Worm (Caenorhabditis elegans): ENCODE results near the gene Y94H6A.3.
A peak's percentile ranks its signal among the peaks of the same experiment; 100 is the strongest.

Gene Y94H6A.3

ce11 chrIV:2676281-2676680, at the start of gene Y94H6A.3:
Y94H6A.3 (plus strand) TSS chrIV:2676512.
- TF ChIP-seq W03F9.2 (tag; optimal IDR thresholded peaks at IDR 0.05) (peak; percentile 75), dao-5 (tag; optimal IDR thresholded peaks at IDR 0.05) (no peak)

ce11 chrIV:2628171-2628570, 48.1 kb upstream of the Y94H6A.3 start, which contains the start of gene ngn-1:
ngn-1 (minus strand) TSS chrIV:2628271.
- TF ChIP-seq dao-5 (tag; optimal IDR thresholded peaks at IDR 0.05) (no peak), him-1 (tag; optimal IDR thresholded peaks at IDR 0.05) (no peak), W03F9.2 (tag; optimal IDR thresholded peaks at IDR 0.05) (no peak)

ce11 chrIV:2630145-2630544, 46.2 kb upstream of the Y94H6A.3 start:
- TF ChIP-seq W03F9.2 (tag; optimal IDR thresholded peaks at IDR 0.05): no peak
- no peak for TF ChIP-seq dao-5 (tag; optimal IDR thresholded peaks at IDR 0.05)
- no peak for TF ChIP-seq him-1 (tag; optimal IDR thresholded peaks at IDR 0.05)

- TF ChIP-seq him-1 (tag; optimal IDR thresholded peaks at IDR 0.05) (no peak), W03F9.2 (tag; optimal IDR thresholded peaks at IDR 0.05) (no peak), dao-5 (tag; optimal IDR thresholded peaks at IDR 0.05) (no peak)
Measured at ce11 chrIV:2634992-2635391, 41.3 kb upstream of the Y94H6A.3 start.

- TF ChIP-seq dao-5 (tag; optimal IDR thresholded peaks at IDR 0.05): no peak
Measured at ce11 chrIV:2639666-2640273, 36.5 kb upstream of the Y94H6A.3 start.

ce11 chrIV:2640950-2641349, 35.4 kb upstream of the Y94H6A.3 start, which contains the start of the genes mdf-2 and nduv-3:
mdf-2 (minus strand) TSS chrIV:2641125.
nduv-3 (plus strand) TSS chrIV:2641310.
- peak; percentile 72 for TF ChIP-seq W03F9.2 (tag; optimal IDR thresholded peaks at IDR 0.05)
- TF ChIP-seq him-1 (tag; optimal IDR thresholded peaks at IDR 0.05): no peak
- TF ChIP-seq dao-5 (tag; optimal IDR thresholded peaks at IDR 0.05): no peak

ce11 chrIV:2642054-2642453, 34.3 kb upstream of the Y94H6A.3 start:
- no peak for TF ChIP-seq dao-5 (tag; optimal IDR thresholded peaks at IDR 0.05)
- no peak for TF ChIP-seq W03F9.2 (tag; optimal IDR thresholded peaks at IDR 0.05)
- no peak for TF ChIP-seq him-1 (tag; optimal IDR thresholded peaks at IDR 0.05)

ce11 chrIV:2642673-2643072, 33.6 kb upstream of the Y94H6A.3 start, which contains the start of gene ric-8:
ric-8 (plus strand) TSS chrIV:2642973.
- TF ChIP-seq dao-5 (tag; optimal IDR thresholded peaks at IDR 0.05): no peak

ce11 chrIV:2650031-2650430, 26.3 kb upstream of the Y94H6A.3 start:
- TF ChIP-seq dao-5 (tag; optimal IDR thresholded peaks at IDR 0.05) (no peak), him-1 (tag; optimal IDR thresholded peaks at IDR 0.05) (no peak), W03F9.2 (tag; optimal IDR thresholded peaks at IDR 0.05) (no peak)

ce11 chrIV:2654965-2655364, 21.3 kb upstream of the Y94H6A.3 start:
- TF ChIP-seq W03F9.2 (tag; optimal IDR thresholded peaks at IDR 0.05) (no peak), dao-5 (tag; optimal IDR thresholded peaks at IDR 0.05) (no peak)

- no peak for TF ChIP-seq dao-5 (tag; optimal IDR thresholded peaks at IDR 0.05)
Measured at ce11 chrIV:2656400-2657139, 19.7 kb upstream of the Y94H6A.3 start.

ce11 chrIV:2657307-2657706, 19.0 kb upstream of the Y94H6A.3 start:
- no peak for TF ChIP-seq him-1 (tag; optimal IDR thresholded peaks at IDR 0.05)

ce11 chrIV:2658733-2659132, 17.6 kb upstream of the Y94H6A.3 start:
- TF ChIP-seq W03F9.2 (tag; optimal IDR thresholded peaks at IDR 0.05) (no peak), dao-5 (tag; optimal IDR thresholded peaks at IDR 0.05) (no peak), him-1 (tag; optimal IDR thresholded peaks at IDR 0.05) (no peak)

- no peak for TF ChIP-seq dao-5 (tag; optimal IDR thresholded peaks at IDR 0.05)
- TF ChIP-seq him-1 (tag; optimal IDR thresholded peaks at IDR 0.05): no peak
Measured at ce11 chrIV:2663953-2664900, 12.1 kb upstream of the Y94H6A.3 start, which contains the start of gene Y69A2AR.31. Y69A2AR.31 (minus strand) TSS chrIV:2664003.

Data from whole organism, L4/young adult.